Worm (Caenorhabditis elegans) whole organism, L3 larva: Measurements from ENCODE around the gene K07D4.2.

Experiments
- R02D3.7 ChIP-seq: fragments of 150-350 bp; optimal IDR thresholded peaks from 2 replicates; lab custom pipeline; 2014; ENCODE audit warnings: missing biosample characterization, missing genetic modification characterization
- ZK546.5 ChIP-seq: sonication (generic microtip); optimal IDR thresholded peaks from 2 replicates; lab custom pipeline; 2017; ENCODE audit warnings: missing biosample characterization, missing genetic modification characterization
- aly-2 ChIP-seq: fragments of 150-350 bp; optimal IDR thresholded peaks from 2 replicates; lab custom pipeline; 2014; ENCODE audit warnings: missing biosample characterization, missing genetic modification characterization
- ama-1 ChIP-seq: fragments of 150-350 bp; optimal IDR thresholded peaks from 2 replicates; lab custom pipeline; 2018
- ceh-16 ChIP-seq: sonication (generic microtip); optimal IDR thresholded peaks from 2 replicates; lab custom pipeline; 2017; ENCODE audit warnings: missing biosample characterization, missing genetic modification characterization
- ceh-28 ChIP-seq: fragments of 150-350 bp; optimal IDR thresholded peaks from 2 replicates; lab custom pipeline; 2014; ENCODE audit warnings: missing biosample characterization, missing genetic modification reagents, missing genetic modification characterization
- ceh-82 ChIP-seq: fragments of 150-350 bp; optimal IDR thresholded peaks from 2 replicates; lab custom pipeline; 2014; ENCODE audit warnings: missing biosample characterization, missing genetic modification characterization
- ceh-9 ChIP-seq: sonication (generic microtip); optimal IDR thresholded peaks from 2 replicates; lab custom pipeline; 2018; ENCODE audit warnings: missing biosample characterization, missing genetic modification characterization
- daf-12 ChIP-seq: fragments of 150-350 bp; optimal IDR thresholded peaks from 2 replicates; lab custom pipeline; 2014; ENCODE audit warnings: missing biosample characterization, missing genetic modification reagents, missing genetic modification characterization
- egl-27 ChIP-seq: sonication (generic microtip); optimal IDR thresholded peaks from 4 replicates; lab custom pipeline; 2017; ENCODE audit warnings: missing biosample characterization, missing genetic modification reagents, missing genetic modification characterization
- egl-5 ChIP-seq: fragments of 150-350 bp; optimal IDR thresholded peaks from 2 replicates; lab custom pipeline; 2017; ENCODE audit warnings: missing biosample characterization, missing genetic modification reagents, missing genetic modification characterization, inconsistent platforms
- elt-1 ChIP-seq: fragments of 150-350 bp; optimal IDR thresholded peaks from 2 replicates; lab custom pipeline; 2014; ENCODE audit warnings: missing biosample characterization, missing genetic modification characterization
- elt-2 ChIP-seq: sonication (generic microtip); optimal IDR thresholded peaks from 2 replicates; lab custom pipeline; 2016; ENCODE audit warnings: missing genetic modification reagents, mild to moderate bottlenecking, missing genetic modification characterization, missing compliant biosample characterization
- elt-3 ChIP-seq, 3 experiments: fragments of 150-350 bp in 1 of 3; sonication (generic microtip) in 2 of 3; optimal IDR thresholded peaks; 2 replicates in 2 of 3; 4 replicates in 1 of 3; lab custom pipeline; 2014 to 2017; ENCODE audit warnings: missing biosample characterization in 3 of 3, missing genetic modification characterization in 3 of 3
- eor-1 ChIP-seq, 2 experiments: fragments of 150-350 bp; optimal IDR thresholded peaks; 2 replicates each; lab custom pipeline; 2014 to 2018; ENCODE audit warnings: missing biosample characterization in 2 of 2, missing genetic modification characterization in 2 of 2
- fkh-10 ChIP-seq: sonication (generic microtip); optimal IDR thresholded peaks from 2 replicates; lab custom pipeline; 2017; ENCODE audit warnings: missing biosample characterization, missing genetic modification reagents, missing genetic modification characterization
- fkh-2 ChIP-seq: fragments of 150-350 bp; optimal IDR thresholded peaks from 2 replicates; lab custom pipeline; 2014; ENCODE audit warnings: missing biosample characterization, missing genetic modification reagents, missing genetic modification characterization
- fos-1 ChIP-seq: fragments of 150-350 bp; optimal IDR thresholded peaks from 2 replicates; lab custom pipeline; 2014; ENCODE audit warnings: missing biosample characterization, missing genetic modification characterization
- hmg-11 ChIP-seq: sonication (generic microtip); optimal IDR thresholded peaks from 2 replicates; lab custom pipeline; 2016; ENCODE audit warnings: missing genetic modification characterization, missing compliant biosample characterization
- jun-1 ChIP-seq: fragments of 150-350 bp; optimal IDR thresholded peaks from 2 replicates; lab custom pipeline; 2014; ENCODE audit warnings: missing biosample characterization, missing genetic modification reagents, missing genetic modification characterization
- lin-15B ChIP-seq: fragments of 150-350 bp; optimal IDR thresholded peaks from 2 replicates; lab custom pipeline; 2014; ENCODE audit warnings: missing biosample characterization, missing genetic modification characterization
- lin-39 ChIP-seq: fragments of 150-350 bp; optimal IDR thresholded peaks from 2 replicates; lab custom pipeline; 2018; ENCODE audit warnings: missing biosample characterization, missing genetic modification reagents, missing genetic modification characterization
- lsy-12 ChIP-seq: sonication (generic microtip); optimal IDR thresholded peaks from 2 replicates; lab custom pipeline; 2016; ENCODE audit warnings: mild to moderate bottlenecking, missing genetic modification characterization, missing compliant biosample characterization
- mdl-1 ChIP-seq: fragments of 150-350 bp; optimal IDR thresholded peaks from 2 replicates; lab custom pipeline; 2014; ENCODE audit warnings: missing biosample characterization, missing genetic modification characterization
- mml-1 ChIP-seq: fragments of 150-350 bp; sonication (generic microtip); optimal IDR thresholded peaks from 3 replicates; lab custom pipeline; 2014; ENCODE audit warnings: missing biosample characterization, missing genetic modification characterization
- nfya-1 ChIP-seq: sonication (generic microtip); optimal IDR thresholded peaks from 2 replicates; lab custom pipeline; 2017; ENCODE audit warnings: missing genetic modification characterization, mild to moderate bottlenecking, missing compliant biosample characterization, antibody characterized with exemption, moderate library complexity; ENCODE audit not compliant: insufficient read depth
- nhr-11 ChIP-seq: fragments of 150-350 bp; optimal IDR thresholded peaks from 2 replicates; lab custom pipeline; 2014; ENCODE audit warnings: missing biosample characterization, missing genetic modification characterization
- nhr-12 ChIP-seq: fragments of 150-350 bp; optimal IDR thresholded peaks from 2 replicates; lab custom pipeline; 2014; ENCODE audit warnings: missing biosample characterization, missing genetic modification characterization
- nhr-23 ChIP-seq: fragments of 150-350 bp; optimal IDR thresholded peaks from 2 replicates; lab custom pipeline; 2014; ENCODE audit warnings: missing biosample characterization, missing genetic modification reagents, missing genetic modification characterization
- nhr-237 ChIP-seq: fragments of 150-350 bp; optimal IDR thresholded peaks from 2 replicates; lab custom pipeline; 2014; ENCODE audit warnings: missing biosample characterization, missing genetic modification characterization
- nhr-25 ChIP-seq: sonication (generic microtip); optimal IDR thresholded peaks from 2 replicates; lab custom pipeline; 2017; ENCODE audit warnings: missing biosample characterization, missing genetic modification characterization
- nhr-28 ChIP-seq: fragments of 150-350 bp; optimal IDR thresholded peaks from 2 replicates; lab custom pipeline; 2014; ENCODE audit warnings: missing biosample characterization, missing genetic modification characterization
- nhr-43 ChIP-seq: sonication (generic microtip); optimal IDR thresholded peaks from 2 replicates; lab custom pipeline; 2016; ENCODE audit warnings: mild to moderate bottlenecking, missing genetic modification characterization, missing compliant biosample characterization; ENCODE audit not compliant: poor library complexity, severe bottlenecking
- nhr-67 ChIP-seq: fragments of 150-350 bp; optimal IDR thresholded peaks from 2 replicates; lab custom pipeline; 2014; ENCODE audit warnings: missing biosample characterization, missing genetic modification characterization
- nhr-76 ChIP-seq: fragments of 150-350 bp; sonication (generic microtip); optimal IDR thresholded peaks from 5 replicates; lab custom pipeline; 2014; ENCODE audit warnings: missing biosample characterization, missing genetic modification characterization
- nhr-77 ChIP-seq: fragments of 150-350 bp; optimal IDR thresholded peaks from 2 replicates; lab custom pipeline; 2014; ENCODE audit warnings: missing biosample characterization, missing genetic modification characterization
- pha-4 ChIP-seq: fragments of 150-350 bp; optimal IDR thresholded peaks from 2 replicates; lab custom pipeline; 2014; ENCODE audit warnings: missing biosample characterization, missing genetic modification reagents, missing genetic modification characterization
- pqm-1 ChIP-seq: fragments of 150-350 bp; optimal IDR thresholded peaks from 2 replicates; lab custom pipeline; 2017; ENCODE audit warnings: missing biosample characterization, missing genetic modification characterization, inconsistent platforms
- sea-2 ChIP-seq: fragments of 150-350 bp; sonication (generic microtip); optimal IDR thresholded peaks from 4 replicates; lab custom pipeline; 2014; ENCODE audit warnings: missing biosample characterization, missing genetic modification reagents, missing genetic modification characterization
- skn-1 ChIP-seq: fragments of 150-350 bp; optimal IDR thresholded peaks from 2 replicates; lab custom pipeline; 2014; ENCODE audit warnings: missing biosample characterization, missing genetic modification characterization
- snpc-4 ChIP-seq: fragments of 150-350 bp; optimal IDR thresholded peaks from 2 replicates; lab custom pipeline; 2014; ENCODE audit warnings: missing biosample characterization, missing genetic modification characterization
- tbx-2 ChIP-seq: sonication (generic microtip); optimal IDR thresholded peaks from 2 replicates; lab custom pipeline; 2016; ENCODE audit warnings: mild to moderate bottlenecking, missing genetic modification characterization, missing compliant biosample characterization
- unc-39 ChIP-seq: sonication (generic microtip); optimal IDR thresholded peaks from 4 replicates; lab custom pipeline; 2017; ENCODE audit warnings: missing biosample characterization, missing genetic modification characterization
- unc-62 ChIP-seq: fragments of 150-350 bp; sonication (generic microtip); optimal IDR thresholded peaks from 4 replicates; lab custom pipeline; 2014; ENCODE audit warnings: missing biosample characterization, missing genetic modification reagents, missing genetic modification characterization
- zag-1 ChIP-seq: fragments of 150-350 bp; optimal IDR thresholded peaks from 2 replicates; lab custom pipeline; 2014; ENCODE audit warnings: missing biosample characterization, missing genetic modification characterization
- ztf-11 ChIP-seq: fragments of 150-350 bp; optimal IDR thresholded peaks from 2 replicates; lab custom pipeline; 2014; ENCODE audit warnings: missing biosample characterization, missing genetic modification characterization
- ztf-4 ChIP-seq: fragments of 150-350 bp; optimal IDR thresholded peaks from 2 replicates; lab custom pipeline; 2014; ENCODE audit warnings: missing biosample characterization, missing genetic modification characterization

The K07D4.2 gene

DNA sequence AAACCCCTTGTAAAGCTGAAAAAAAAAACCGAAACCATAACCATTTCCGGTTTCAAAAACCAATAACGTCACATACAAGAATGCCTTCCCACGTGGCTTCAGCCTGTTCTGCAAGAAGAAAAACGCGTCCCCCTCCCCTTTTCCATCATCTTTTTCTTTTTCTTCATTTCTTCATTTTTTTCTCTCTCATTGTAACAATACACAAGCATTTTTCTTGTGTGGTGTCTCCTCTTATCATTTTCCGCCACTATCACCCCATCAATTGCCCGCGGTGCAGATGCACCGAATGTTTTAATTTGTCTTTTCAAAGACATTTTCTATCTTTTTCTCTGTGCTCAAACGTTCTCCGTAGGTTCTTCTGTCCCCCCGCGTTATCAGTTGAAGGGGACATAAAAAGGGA is 43.9 kb upstream of the K07D4.2 start:
- TF ChIP-seq nhr-76 (tag; lab: Kevin White, UChicago) (peak; percentile 30), aly-2 (no peak), egl-5 (tag; lab: Kevin White, UChicago) (peak; percentile 33), elt-1 (tag; lab: Kevin White, UChicago) (no peak), tbx-2 (tag; lab: Kevin White, UChicago) (peak; percentile 6), lin-15B (tag; lab: Kevin White, UChicago) (no peak), daf-12 (tag; lab: Kevin White, UChicago) (no peak), R02D3.7 (tag; lab: Kevin White, UChicago) (peak; percentile 38), elt-2 (tag; lab: Kevin White, UChicago) (peak; percentile 99), fkh-2 (no peak), nhr-25 (tag; lab: Kevin White, UChicago) (peak; percentile 51), eor-1 (tag; optimal IDR thresholded peaks at IDR 0.05; lab: Kevin White, UChicago) (no peak), fkh-10 (no peak), pha-4 (tag; lab: Kevin White, UChicago) (peak; percentile 63), nhr-23 (tag; lab: Kevin White, UChicago) (peak; percentile 51), jun-1 (tag; lab: Kevin White, UChicago) (peak; percentile 91), zag-1 (tag; lab: Kevin White, UChicago) (no peak), ceh-82 (tag; lab: Kevin White, UChicago) (no peak), skn-1 (no peak), sea-2 (GFP tag; lab: Kevin White, UChicago) (no peak), nhr-67 (no peak), mdl-1 (tag; lab: Kevin White, UChicago) (peak; percentile 62), ztf-4 (no peak), snpc-4 (tag; lab: Kevin White, UChicago) (no peak), ceh-9 (no peak), ama-1 (lab: Kevin White, UChicago) (no peak), ztf-11 (tag; lab: Kevin White, UChicago) (no peak), nhr-237 (tag; lab: Kevin White, UChicago) (no peak), nhr-12 (tag; lab: Kevin White, UChicago) (no peak), nhr-43 (tag; lab: Kevin White, UChicago) (peak; percentile 94), unc-39 (no peak), fos-1 (tag; lab: Kevin White, UChicago) (peak; percentile 33), nfya-1 (tag; lab: Kevin White, UChicago) (peak; percentile 51), egl-27 (tag; lab: Kevin White, UChicago) (peak; percentile 83), elt-3 (tag; optimal IDR thresholded peaks at IDR 0.05; lab: Kevin White, UChicago) (peak in 2 of 3 experiments; percentile 11 to 68), lin-39 (tag; lab: Kevin White, UChicago) (no peak), ceh-28 (tag; lab: Kevin White, UChicago) (peak; percentile 24), ZK546.5 (no peak), lsy-12 (tag; lab: Kevin White, UChicago) (peak; percentile 8), nhr-77 (tag; lab: Kevin White, UChicago) (no peak), nhr-28 (no peak), unc-62 (peak; percentile 15), mml-1 (no peak), nhr-11 (tag; lab: Kevin White, UChicago) (no peak), ceh-16 (no peak), hmg-11 (tag; lab: Kevin White, UChicago) (no peak), pqm-1 (tag; lab: Kevin White, UChicago) (peak; percentile 98)
